Fruit fly (Drosophila melanogaster) S2 (cell line): ENCODE data around the gene aqrs.
"Not testable (repeated sequence)": the region's sequence is repeated elsewhere in the genome, so short reads cannot be mapped to it uniquely, and the experiment has no call there.

Source experiments
- CG8478 ChIP-seq: fragments of >200 bp; optimal IDR thresholded peaks from 2 replicates; lab custom pipeline; 2018
- CTCF ChIP-seq, 2 experiments: fragments of >200 bp; optimal IDR thresholded peaks; 2 replicates each; lab custom pipeline; 2018

The aqrs gene

DNA sequence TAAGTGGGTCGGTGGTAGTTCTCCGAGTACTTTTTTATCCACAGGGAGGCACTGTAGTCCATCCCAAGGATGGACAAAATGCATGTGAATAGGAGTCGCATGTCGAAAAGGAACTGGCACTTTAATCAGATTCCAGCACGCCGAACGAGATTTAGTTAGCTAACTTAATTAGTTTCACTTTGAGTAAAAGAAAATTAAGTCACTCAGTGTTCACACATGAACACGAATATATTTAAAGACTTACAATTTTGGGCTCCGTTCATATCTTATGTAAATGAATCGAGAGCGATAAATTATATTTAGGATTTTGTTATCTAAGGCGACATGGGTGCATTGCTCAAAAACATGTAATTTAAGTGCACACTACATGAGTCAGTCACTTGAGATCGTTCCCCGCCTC is at the start of gene aqrs:
Gene aqrs, minus strand, starts transcription at position 101 of the 400 bp plus-strand sequence.
- TF ChIP-seq CG8478; CTCF (optimal IDR thresholded peaks at IDR 0.05; lab: Kevin White, UChicago): not testable (repeated sequence)

DNA sequence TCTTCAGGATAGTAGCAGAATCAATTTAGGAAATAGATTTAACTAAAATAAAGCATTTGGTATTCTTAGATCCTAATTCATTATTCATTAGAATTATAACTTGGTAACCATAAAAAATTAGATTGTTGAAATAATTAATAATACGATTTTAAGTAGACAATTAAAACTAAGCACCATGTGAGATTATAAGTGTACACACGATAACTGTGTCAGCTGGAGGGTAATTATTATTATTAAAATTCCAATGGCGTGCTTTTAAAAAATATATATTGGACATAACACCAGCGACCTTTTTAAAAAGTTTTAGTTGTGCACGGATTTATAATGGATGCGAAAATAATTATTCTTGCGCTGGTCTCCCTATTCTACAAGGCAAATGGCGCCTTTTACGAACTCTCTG is 48.4 kb upstream of the aqrs start, which contains the start of gene CheB98a:
Gene CheB98a, plus strand, starts transcription at position 301 of the 400 bp plus-strand sequence.
- TF ChIP-seq CTCF (optimal IDR thresholded peaks at IDR 0.05; lab: Kevin White, UChicago) = no peak
- TF ChIP-seq CG8478 = no peak

DNA sequence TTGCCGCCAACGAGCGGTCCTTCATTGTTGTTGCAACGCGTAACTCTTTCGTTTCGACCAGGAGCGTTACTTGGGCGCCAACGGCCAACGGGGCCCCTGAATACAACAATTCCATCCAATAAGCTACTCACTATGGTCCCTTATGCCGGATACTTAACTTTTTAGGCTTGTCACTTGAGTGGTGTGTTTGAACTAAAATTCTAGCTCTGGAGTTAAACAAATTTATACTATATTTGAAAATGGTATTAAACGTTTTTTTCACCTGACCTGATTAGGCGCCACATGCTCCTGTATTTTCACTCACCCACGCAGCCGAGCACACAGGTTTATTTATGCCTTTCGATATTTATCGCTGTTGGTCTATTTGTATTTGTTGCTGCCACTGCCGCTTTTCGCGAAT is 47.1 kb upstream of the aqrs start:
- TF ChIP-seq CG8478 = no peak
- no peak for TF ChIP-seq CTCF (optimal IDR thresholded peaks at IDR 0.05; lab: Kevin White, UChicago)

DNA sequence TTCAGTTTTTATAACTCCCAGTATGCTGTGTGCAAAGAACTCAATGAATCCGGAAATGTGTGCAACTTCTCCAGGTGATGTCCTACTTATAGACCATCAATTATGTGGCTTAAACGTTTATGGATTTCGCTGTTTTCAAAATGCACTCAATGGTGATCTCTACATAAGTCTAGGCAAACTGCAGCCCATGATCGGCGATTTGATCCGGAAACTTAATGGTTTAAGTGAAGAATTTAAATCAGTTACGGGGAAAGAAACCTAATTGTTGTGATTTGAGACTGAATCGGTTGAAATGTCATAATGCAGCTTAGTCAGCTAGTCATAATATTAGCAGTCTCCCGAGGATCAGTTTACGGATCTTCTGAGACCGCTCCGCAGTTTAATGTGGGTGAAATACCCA is 32.2 kb upstream of the aqrs start, which contains the start of gene intr:
Gene intr, plus strand, starts transcription at position 301 of the 400 bp plus-strand sequence.
- TF ChIP-seq CG8478 (no peak), CTCF (optimal IDR thresholded peaks at IDR 0.05; lab: Kevin White, UChicago) (no peak)

DNA sequence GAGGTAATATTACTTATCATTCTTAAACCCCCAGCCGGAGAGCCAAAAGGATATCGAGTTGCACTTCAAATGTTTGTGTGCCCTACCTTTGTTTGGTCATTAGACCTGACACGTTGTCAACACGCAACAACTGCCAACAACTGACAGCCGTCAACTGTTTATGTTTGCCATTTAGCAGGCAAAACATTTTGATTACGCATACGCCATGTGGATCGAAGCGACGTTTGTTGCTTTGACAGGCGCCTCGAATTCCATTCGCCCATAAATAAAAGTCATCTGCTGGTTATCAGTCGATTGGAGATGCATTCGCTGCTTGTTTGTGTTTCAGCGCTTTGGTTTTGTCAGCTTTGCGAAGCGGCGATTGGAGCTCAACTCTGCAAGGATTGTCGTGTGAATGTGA is 31.3 kb upstream of the aqrs start, which contains the start of gene CG34295:
Gene CG34295, plus strand, starts transcription at position 301 of the 400 bp plus-strand sequence.
- TF ChIP-seq CG8478 = no peak
- TF ChIP-seq CTCF (optimal IDR thresholded peaks at IDR 0.05; lab: Kevin White, UChicago) = no peak

DNA sequence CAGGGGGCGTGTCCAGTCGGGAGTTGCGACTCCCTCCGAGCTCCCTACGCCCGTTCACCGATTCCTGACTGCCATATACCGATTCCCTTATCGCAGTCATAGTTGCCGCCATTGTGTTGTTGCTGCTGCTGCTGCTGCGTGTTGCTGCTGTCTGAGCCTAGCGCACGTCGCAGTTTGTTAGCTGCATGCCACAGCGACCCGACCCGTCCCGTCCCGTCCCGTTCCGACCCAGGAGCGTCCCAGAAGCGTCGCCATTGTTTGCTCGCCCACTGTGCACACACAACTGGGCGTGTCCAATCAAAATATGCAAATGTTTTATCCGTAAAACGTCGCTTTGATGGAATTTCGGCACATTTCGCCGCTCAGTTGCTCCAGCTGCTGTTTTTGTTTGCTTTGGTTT is 17.7 kb upstream of the aqrs start:
- TF ChIP-seq CTCF (optimal IDR thresholded peaks at IDR 0.05; lab: Kevin White, UChicago) (no peak), CG8478 (no peak)

DNA sequence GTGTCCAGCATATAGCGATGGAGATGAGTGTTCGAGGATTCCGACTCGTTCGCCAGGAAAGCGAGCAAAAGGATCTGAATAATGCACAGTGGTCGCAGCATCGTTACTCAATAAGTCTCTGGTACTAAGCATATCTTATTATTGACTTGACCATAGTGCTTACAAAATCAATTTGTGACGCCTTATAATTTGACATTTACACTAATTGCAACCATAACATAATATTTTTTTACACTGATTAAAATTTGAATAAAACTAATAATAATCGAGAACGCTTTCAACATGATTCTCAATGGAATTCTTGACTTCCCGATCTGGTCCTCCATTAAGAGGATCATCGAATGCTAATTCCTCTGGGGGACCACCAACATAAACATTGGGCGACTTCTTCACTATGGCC is 1.2 kb downstream of the aqrs start, which contains the start of gene CG9997:
Gene CG9997, minus strand, starts transcription at position 101 of the 400 bp plus-strand sequence.
- TF ChIP-seq CTCF (optimal IDR thresholded peaks at IDR 0.05; lab: Kevin White, UChicago) = no peak
- TF ChIP-seq CG8478 = no peak

DNA sequence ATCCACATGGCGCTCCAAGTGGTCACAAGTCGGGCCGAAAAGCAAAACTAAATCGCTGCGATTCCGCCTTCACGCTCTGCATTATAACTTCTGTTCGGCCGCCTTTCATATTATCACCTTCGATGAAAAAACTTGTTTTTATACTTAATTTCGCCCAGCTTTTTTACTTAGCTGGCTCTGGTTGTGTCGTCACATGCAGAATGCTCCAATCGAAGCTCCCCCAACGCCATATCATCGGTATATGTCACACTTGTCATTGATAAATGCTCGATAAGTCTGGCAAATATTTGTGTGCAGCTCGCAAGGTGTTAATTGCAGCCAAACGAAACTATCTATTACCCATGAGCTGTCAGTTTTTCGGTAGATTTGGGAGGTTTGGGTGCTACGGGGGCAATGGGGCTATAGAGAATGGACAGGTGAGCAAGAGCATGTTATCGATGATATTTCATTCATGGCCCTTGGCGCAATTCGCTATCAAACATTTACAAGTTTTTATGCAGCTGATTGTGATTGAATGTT is 6.4 kb downstream of the aqrs start, which contains the start of gene CG10000:
Gene CG10000, minus strand, starts transcription at position 51 of the 519 bp plus-strand sequence.
- TF ChIP-seq CG8478 = no peak
- no peak for TF ChIP-seq CTCF (optimal IDR thresholded peaks at IDR 0.05; lab: Kevin White, UChicago)

DNA sequence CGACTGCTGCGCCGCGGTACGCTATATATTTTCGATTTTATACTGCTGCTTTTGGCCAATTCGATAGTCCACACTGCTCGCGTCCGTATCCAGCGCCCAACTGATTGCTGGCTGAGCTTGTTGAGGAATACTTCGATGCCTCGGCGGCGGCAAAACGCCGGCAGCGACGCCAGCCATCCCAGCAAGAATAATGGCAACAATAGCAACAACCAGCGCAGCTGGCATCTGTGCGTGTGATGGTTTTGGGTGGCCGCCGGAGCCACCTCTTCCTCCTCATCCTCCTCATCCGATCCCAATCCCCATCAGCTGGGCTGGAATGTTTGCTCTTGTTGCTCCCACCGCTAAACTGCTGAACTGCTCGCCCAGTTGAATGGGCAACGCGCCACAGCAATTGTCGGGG is 13.4 kb downstream of the aqrs start, which contains the start of gene AstA-R2:
Gene AstA-R2, minus strand, starts transcription at position 101 of the 400 bp plus-strand sequence.
- TF ChIP-seq CG8478 = no peak
- no peak for TF ChIP-seq CTCF (optimal IDR thresholded peaks at IDR 0.05; lab: Kevin White, UChicago)
